Worm (Caenorhabditis elegans): ENCODE results near the gene cwc-15.

Gene cwc-15

ce11 chrV:16009564-16009963 lies 13.6 kb upstream of the cwc-15 start, which contains the start of gene str-233:
str-233 (minus strand) TSS chrV:16009664.
- TF ChIP-seq ZK185.1 (tag; optimal IDR thresholded peaks at IDR 0.05; ENCODE audit: poor library complexity, severe bottlenecking) (no peak), rec-8 (tag; optimal IDR thresholded peaks at IDR 0.05) (no peak), rpc-1 (optimal IDR thresholded peaks at IDR 0.05) (no peak), rpc-1 (tag; optimal IDR thresholded peaks at IDR 0.05) (no peak), him-1 (tag; optimal IDR thresholded peaks at IDR 0.05) (no peak), lag-1 (GFP tag; IDR thresholded peaks at IDR 0.05) (no peak), F33H1.4 (GFP tag; IDR thresholded peaks at IDR 0.05) (no peak), hrde-1 (tag; optimal IDR thresholded peaks at IDR 0.05; ENCODE audit: borderline replicate concordance) (no peak), nhr-179 (tag; optimal IDR thresholded peaks at IDR 0.05) (no peak), B0035.1 (tag; optimal IDR thresholded peaks at IDR 0.05) (no peak), nfya-1 (tag; optimal IDR thresholded peaks at IDR 0.05; ENCODE audit: borderline replicate concordance, insufficient read depth) (no peak), F52B5.7 (tag; optimal IDR thresholded peaks at IDR 0.05) (no peak), nhr-120 (GFP tag; IDR thresholded peaks at IDR 0.05) (no peak), repo-1 (tag; optimal IDR thresholded peaks at IDR 0.05) (no peak), ceh-79 (tag; optimal IDR thresholded peaks at IDR 0.05) (no peak), ceh-100 (GFP tag; IDR thresholded peaks at IDR 0.05) (no peak), hmg-1.2 (GFP tag; IDR thresholded peaks at IDR 0.05) (no peak), die-1 (tag; optimal IDR thresholded peaks at IDR 0.05) (no peak)

- TF ChIP-seq mxl-1 (tag; optimal IDR thresholded peaks at IDR 0.05), result no peak
- no peak for TF ChIP-seq akir-1 (GFP tag; optimal IDR thresholded peaks at IDR 0.05)
- TF ChIP-seq nhr-90 (tag; optimal IDR thresholded peaks at IDR 0.05), result no peak
- TF ChIP-seq ztf-26 (tag; optimal IDR thresholded peaks at IDR 0.05), result no peak
- no peak for TF ChIP-seq ceh-79 (tag; optimal IDR thresholded peaks at IDR 0.05)
- no peak for TF ChIP-seq efl-1 (GFP tag; optimal IDR thresholded peaks at IDR 0.05)
- TF ChIP-seq pbrm-1 (GFP tag; IDR thresholded peaks at IDR 0.05), result no peak
- no peak for TF ChIP-seq nhr-27 (tag; optimal IDR thresholded peaks at IDR 0.05)
- no peak for TF ChIP-seq athp-1 (tag; optimal IDR thresholded peaks at IDR 0.05)
- no peak for TF ChIP-seq egl-44 (GFP tag; IDR thresholded peaks at IDR 0.05)
- TF ChIP-seq ZK185.1 (tag; optimal IDR thresholded peaks at IDR 0.05; ENCODE audit: poor library complexity, severe bottlenecking), result no peak
- no peak for TF ChIP-seq madf-10 (tag; optimal IDR thresholded peaks at IDR 0.05)
- no peak for TF ChIP-seq dpl-1 (GFP tag; optimal IDR thresholded peaks at IDR 0.05)
- TF ChIP-seq sptf-2 (GFP tag; optimal IDR thresholded peaks at IDR 0.05), result no peak
These were observed 7.5 kb upstream of the cwc-15 start, which contains the start of gene str-232 for ce11 chrV:16015652-16016051. str-232 (minus strand) TSS chrV:16015752.

ce11 chrV:16016977-16017376 lies 6.2 kb upstream of the cwc-15 start:
- TF ChIP-seq ztf-28 (GFP tag; IDR thresholded peaks at IDR 0.05) (no peak), atf-7 (tag; optimal IDR thresholded peaks at IDR 0.05) (no peak)

ce11 chrV:16017671-16018070 lies 5.5 kb upstream of the cwc-15 start, which contains the start of gene srx-43:
srx-43 (plus strand) TSS chrV:16017971.
- TF ChIP-seq F22D6.2 (tag; optimal IDR thresholded peaks at IDR 0.05) (no peak), ztf-25 (GFP tag; IDR thresholded peaks at IDR 0.05) (no peak)

- TF ChIP-seq B0019.2 (GFP tag; conservative IDR thresholded peaks at IDR 0.05) (no peak), hlh-26 (GFP tag; conservative IDR thresholded peaks at IDR 0.05) (no peak), mcd-1 (GFP tag; IDR thresholded peaks at IDR 0.05) (no peak), lin-40 (tag; optimal IDR thresholded peaks at IDR 0.05) (no peak), F57A8.1 (GFP tag; optimal IDR thresholded peaks at IDR 0.05) (no peak), F49E8.2 (tag; optimal IDR thresholded peaks at IDR 0.05; ENCODE audit: insufficient read depth) (no peak)
These were observed 3.1 kb upstream of the cwc-15 start, which contains the start of gene srx-44 for ce11 chrV:16020042-16020441. srx-44 (plus strand) TSS chrV:16020342.
